Worm (Caenorhabditis elegans) whole organism, L2 larva: ENCODE data around the gene F47B8.2.

Source experiments
- elt-1 ChIP-seq: fragments of 150-350 bp; optimal IDR thresholded peaks from 2 replicates; lab custom pipeline; 2014; ENCODE audit warnings: missing biosample characterization, missing genetic modification characterization
- unc-39 ChIP-seq: fragments of 150-350 bp; optimal IDR thresholded peaks from 2 replicates; lab custom pipeline; 2014; ENCODE audit warnings: missing biosample characterization, missing genetic modification characterization
- unc-62 ChIP-seq: fragments of 150-350 bp; optimal IDR thresholded peaks from 2 replicates; lab custom pipeline; 2014; ENCODE audit warnings: missing biosample characterization, missing genetic modification reagents, missing genetic modification characterization
- zag-1 ChIP-seq: fragments of 150-350 bp; optimal IDR thresholded peaks from 2 replicates; lab custom pipeline; 2014; ENCODE audit warnings: missing biosample characterization, missing genetic modification characterization
- ztf-11 ChIP-seq: sonication (generic microtip); optimal IDR thresholded peaks from 2 replicates; lab custom pipeline; 2017; ENCODE audit warnings: missing biosample characterization, missing genetic modification characterization

DNA sequence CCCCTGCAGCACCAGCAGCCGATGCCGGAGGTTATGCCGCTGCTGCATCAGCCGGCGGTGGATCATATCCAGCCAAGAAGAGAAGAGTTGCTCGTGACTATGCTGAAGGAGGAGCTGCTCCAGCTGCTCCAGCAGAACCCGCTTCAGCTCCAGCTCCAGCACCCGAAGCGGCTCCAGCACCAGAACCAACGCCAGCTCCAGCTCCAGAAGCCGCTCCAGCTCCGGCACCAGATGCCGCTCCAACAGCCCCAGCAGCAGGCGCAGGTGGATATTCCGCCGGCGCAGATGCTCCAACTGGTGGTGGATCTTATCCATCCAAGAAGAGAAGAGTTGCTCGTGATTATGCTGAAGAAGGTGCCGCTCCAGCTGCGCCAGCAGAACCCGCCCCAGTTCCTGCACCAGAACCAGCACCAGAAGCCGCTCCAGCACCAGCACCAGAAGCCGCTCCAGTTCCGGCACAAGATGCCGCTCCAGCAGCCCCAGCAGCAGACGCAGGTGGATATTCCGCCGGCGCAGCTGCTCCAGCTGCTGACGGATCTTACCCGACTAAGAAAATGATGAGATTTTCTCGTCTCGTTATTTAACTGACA is 4.4 kb upstream of the F47B8.2 start:
- TF ChIP-seq unc-62 (GFP tag; lab: Kevin White, UChicago), result no peak
- TF ChIP-seq unc-39 (tag; lab: Kevin White, UChicago), result no peak
- TF ChIP-seq elt-1 (tag; lab: Kevin White, UChicago), result no peak
- TF ChIP-seq zag-1, result no peak
- no peak for TF ChIP-seq ztf-11 (tag; lab: Kevin White, UChicago)
